Fruit fly (Drosophila melanogaster): ENCODE measurements around the gene Tpt.

- TF ChIP-seq stwl (tag; optimal IDR thresholded peaks at IDR 0.05) (no peak), Hsf (GFP tag; optimal IDR thresholded peaks at IDR 0.05) (peak; percentile 36), ato (GFP tag; IDR thresholded peaks at IDR 0.05; ENCODE audit: partially characterized antibody) (no peak)
Measured at dm6 chr3L:8398763-8399445, 6.2 kb downstream of the Tpt start.

All from whole organism, embryonic.